Worm (Caenorhabditis elegans): ENCODE measurements around the gene C16C8.14.

DNA sequence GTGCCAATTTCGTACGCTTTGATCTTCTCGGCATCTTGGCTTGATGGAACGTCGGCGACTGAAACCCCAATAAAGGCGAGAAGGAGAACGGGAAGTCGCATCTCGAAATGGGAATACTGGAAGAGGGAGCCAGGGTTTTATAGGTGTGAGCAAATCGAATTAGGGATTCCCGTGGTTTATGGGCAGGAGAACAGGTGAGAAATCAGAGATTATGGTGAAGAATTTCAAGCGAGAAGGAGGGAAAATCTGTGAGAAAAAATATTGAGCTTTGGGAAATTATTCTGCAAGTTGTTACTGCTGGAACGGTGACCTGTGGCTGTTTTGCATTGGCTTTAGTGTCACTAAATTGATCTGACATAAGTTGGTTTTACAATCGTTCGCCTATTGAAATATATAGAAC is 22.0 kb downstream of the C16C8.14 start, which contains the start of gene Y49F6B.13:
- TF ChIP-seq ceh-48 (tag; optimal IDR thresholded peaks at IDR 0.05) (no peak), ceh-19 (GFP tag; optimal IDR thresholded peaks at IDR 0.05) (no peak), tbx-2 (tag; optimal IDR thresholded peaks at IDR 0.05) (no peak)
